Fruit fly (Drosophila melanogaster) whole organism, embryonic: ENCODE results near the gene Agpat1.
A peak's percentile ranks its signal among the peaks of the same experiment; 100 is the strongest.

Source experiments
- BEAF-32 ChIP-seq: fragments of 200-800 bp; sonication (Bioruptor generic); optimal IDR thresholded peaks from 3 replicates; lab custom pipeline; 2017; ENCODE audit warnings: missing biosample characterization, missing genetic modification characterization, mild to moderate bottlenecking, moderate library complexity, missing genetic modification reagents
- CG10366 ChIP-seq: fragments of 200-800 bp; sonication (Bioruptor generic); IDR thresholded peaks from 2 replicates; pipeline ENCODE4 v1.3.6; 2022; ENCODE audit warnings: missing biosample characterization, missing genetic modification characterization
- CG11398 ChIP-seq: fragments of 200-800 bp; sonication (Bioruptor generic); optimal IDR thresholded peaks from 2 replicates; lab custom pipeline; 2016; ENCODE audit warnings: missing biosample characterization, missing genetic modification characterization
- CG11456 ChIP-seq: fragments of 200-800 bp; sonication (Bioruptor generic); IDR thresholded peaks from 3 replicates; pipeline ENCODE4 v1.3.6; 2022; ENCODE audit warnings: missing biosample characterization, missing genetic modification characterization
- CG12391 ChIP-seq: fragments of 200-800 bp; sonication (Bioruptor generic); optimal IDR thresholded peaks from 3 replicates; lab custom pipeline; 2018; ENCODE audit warnings: missing biosample characterization, mild to moderate bottlenecking, missing genetic modification characterization, moderate library complexity
- CG14014 ChIP-seq: fragments of 200-800 bp; sonication (Bioruptor generic); IDR thresholded peaks from 2 replicates; pipeline ENCODE4 v1.3.6; 2022; ENCODE audit warnings: missing biosample characterization, missing genetic modification characterization
- CG14965 ChIP-seq: fragments of 200-800 bp; sonication (Bioruptor generic); optimal IDR thresholded peaks from 2 replicates; lab custom pipeline; 2016; ENCODE audit warnings: missing biosample characterization, missing genetic modification characterization, borderline replicate concordance
- CG15514 ChIP-seq: fragments of 200-800 bp; sonication (Bioruptor generic); optimal IDR thresholded peaks from 3 replicates; lab custom pipeline; 2017; ENCODE audit warnings: missing biosample characterization, missing genetic modification characterization, mild to moderate bottlenecking, moderate library complexity, missing genetic modification reagents
- CG15601 ChIP-seq: fragments of 200-800 bp; sonication (Bioruptor generic); optimal IDR thresholded peaks from 3 replicates; lab custom pipeline; 2019; ENCODE audit warnings: missing biosample characterization, mild to moderate bottlenecking, missing genetic modification characterization, moderate library complexity
- CG15696 ChIP-seq: fragments of 200-800 bp; sonication (Bioruptor generic); optimal IDR thresholded peaks from 2 replicates; lab custom pipeline; 2019; ENCODE audit warnings: missing biosample characterization, mild to moderate bottlenecking, missing genetic modification characterization, moderate library complexity
- CG17568 ChIP-seq: fragments of 200-800 bp; sonication (Bioruptor generic); optimal IDR thresholded peaks from 2 replicates; lab custom pipeline; 2018; ENCODE audit warnings: missing biosample characterization, mild to moderate bottlenecking, missing genetic modification characterization, moderate library complexity
- CG18619 ChIP-seq: fragments of 200-800 bp; sonication (Bioruptor generic); optimal IDR thresholded peaks from 3 replicates; lab custom pipeline; 2017; ENCODE audit warnings: missing biosample characterization, mild to moderate bottlenecking, missing genetic modification characterization
- CG2678 ChIP-seq: fragments of 200-800 bp; sonication (Bioruptor generic); optimal IDR thresholded peaks from 3 replicates; lab custom pipeline; 2019; ENCODE audit warnings: missing biosample characterization, mild to moderate bottlenecking, missing genetic modification characterization, moderate library complexity
- CG31388 ChIP-seq: fragments of 200-800 bp; sonication (Bioruptor generic); optimal IDR thresholded peaks from 2 replicates; lab custom pipeline; 2016; ENCODE audit warnings: missing biosample characterization, missing genetic modification characterization
- CG3163 ChIP-seq: fragments of 200-800 bp; sonication (Bioruptor generic); optimal IDR thresholded peaks from 3 replicates; lab custom pipeline; 2016; ENCODE audit warnings: missing biosample characterization, missing genetic modification characterization
- CG4282 ChIP-seq: fragments of 200-800 bp; sonication (Bioruptor generic); optimal IDR thresholded peaks from 2 replicates; lab custom pipeline; 2016; ENCODE audit warnings: missing biosample characterization, missing genetic modification characterization
- CG4820 ChIP-seq: fragments of 200-800 bp; sonication (Bioruptor generic); optimal IDR thresholded peaks from 3 replicates; lab custom pipeline; 2016; ENCODE audit warnings: missing biosample characterization, missing genetic modification characterization
- CG6813 ChIP-seq: fragments of 200-800 bp; sonication (Bioruptor generic); optimal IDR thresholded peaks from 2 replicates; lab custom pipeline; 2017; ENCODE audit warnings: missing biosample characterization, missing genetic modification characterization, mild to moderate bottlenecking, moderate library complexity, missing genetic modification reagents
- CG8089 ChIP-seq: fragments of 200-800 bp; sonication (Bioruptor generic); optimal IDR thresholded peaks from 3 replicates; lab custom pipeline; 2016; ENCODE audit warnings: missing biosample characterization, missing genetic modification characterization
- CG8359 ChIP-seq: fragments of 200-800 bp; sonication (Bioruptor generic); optimal IDR thresholded peaks from 2 replicates; lab custom pipeline; 2017; ENCODE audit warnings: missing biosample characterization, mild to moderate bottlenecking, missing genetic modification characterization, borderline replicate concordance
- CG9437 ChIP-seq: fragments of 200-800 bp; sonication (Bioruptor generic); optimal IDR thresholded peaks from 2 replicates; lab custom pipeline; 2018; ENCODE audit warnings: missing biosample characterization, mild to moderate bottlenecking, missing genetic modification characterization
- CHES-1-like ChIP-seq: fragments of 200-800 bp; sonication (Bioruptor generic); optimal IDR thresholded peaks from 2 replicates; lab custom pipeline; 2016; ENCODE audit warnings: missing biosample characterization, missing genetic modification characterization
- Dek ChIP-seq: fragments of 200-800 bp; sonication (Bioruptor generic); optimal IDR thresholded peaks from 3 replicates; lab custom pipeline; 2019; ENCODE audit warnings: missing biosample characterization, mild to moderate bottlenecking, missing genetic modification characterization, moderate library complexity
- Dref ChIP-seq: fragments of 200-800 bp; sonication (Bioruptor generic); IDR thresholded peaks from 2 replicates; pipeline ENCODE4 v1.3.6; 2022; ENCODE audit warnings: missing biosample characterization, missing genetic modification characterization
- E2f2 ChIP-seq: fragments of 200-800 bp; sonication (Bioruptor generic); IDR thresholded peaks from 2 replicates; pipeline ENCODE4 v1.3.6; 2022; ENCODE audit warnings: missing biosample characterization, missing genetic modification characterization
- Fer1 ChIP-seq: fragments of 200-800 bp; sonication (Bioruptor generic); optimal IDR thresholded peaks from 2 replicates; lab custom pipeline; 2017; ENCODE audit warnings: missing biosample characterization, mild to moderate bottlenecking, missing genetic modification characterization
- H15 ChIP-seq: fragments of 200-800 bp; sonication (Bioruptor generic); IDR thresholded peaks from 3 replicates; pipeline ENCODE4 v1.3.6; 2022; ENCODE audit warnings: missing biosample characterization, missing genetic modification characterization
- Hr78 ChIP-seq, 2 experiments: fragments of 200-800 bp in 1 of 2; fragments of >200 bp in 1 of 2; sonication (Bioruptor generic) in 1 of 2; optimal IDR thresholded peaks; 2 replicates each; lab custom pipeline; 2017 to 2019; ENCODE audit warnings: missing biosample characterization in 2 of 2, missing genetic modification characterization in 2 of 2, mild to moderate bottlenecking in 1 of 2, moderate library complexity in 1 of 2
- Kr ChIP-seq: fragments of 200-800 bp; sonication (Bioruptor generic); optimal IDR thresholded peaks from 2 replicates; lab custom pipeline; 2017; ENCODE audit warnings: missing biosample characterization, mild to moderate bottlenecking, missing genetic modification characterization
- NC2α ChIP-seq: fragments of 200-800 bp; sonication (Bioruptor generic); optimal IDR thresholded peaks from 2 replicates; lab custom pipeline; 2016; ENCODE audit warnings: missing biosample characterization, missing genetic modification characterization
- Oaz ChIP-seq: fragments of 200-800 bp; sonication (Bioruptor generic); IDR thresholded peaks from 2 replicates; pipeline ENCODE4 v1.3.6; 2022; ENCODE audit warnings: missing biosample characterization, missing genetic modification characterization
- Opbp ChIP-seq: fragments of 200-800 bp; sonication (Bioruptor generic); IDR thresholded peaks from 3 replicates; pipeline ENCODE4 v1.3.6; 2022; ENCODE audit warnings: missing biosample characterization, missing genetic modification characterization; ENCODE audit not compliant: partially characterized antibody
- Six4 ChIP-seq: fragments of 200-800 bp; sonication (Bioruptor generic); optimal IDR thresholded peaks from 2 replicates; lab custom pipeline; 2016; ENCODE audit warnings: missing biosample characterization, missing genetic modification characterization
- YL-1 ChIP-seq: fragments of 200-800 bp; sonication (Bioruptor generic); optimal IDR thresholded peaks from 3 replicates; lab custom pipeline; 2017; ENCODE audit warnings: missing biosample characterization, mild to moderate bottlenecking, missing genetic modification characterization
- bab2 ChIP-seq: fragments of 200-800 bp; sonication (Bioruptor generic); optimal IDR thresholded peaks from 2 replicates; lab custom pipeline; 2016; ENCODE audit warnings: missing biosample characterization, missing genetic modification characterization
- cas ChIP-seq: fragments of 200-800 bp; sonication (Bioruptor generic); IDR thresholded peaks from 2 replicates; pipeline ENCODE4 v1.3.6; 2022; ENCODE audit warnings: missing biosample characterization, missing genetic modification characterization
- chinmo ChIP-seq: fragments of 200-800 bp; sonication (Bioruptor generic); IDR thresholded peaks from 4 replicates; pipeline ENCODE4 v1.3.6; 2022; ENCODE audit warnings: missing biosample characterization, missing genetic modification characterization; ENCODE audit not compliant: partially characterized antibody
- chn ChIP-seq: fragments of 200-800 bp; sonication (Bioruptor generic); optimal IDR thresholded peaks from 2 replicates; lab custom pipeline; 2016; ENCODE audit warnings: missing biosample characterization, missing genetic modification characterization
- emc ChIP-seq: fragments of 200-800 bp; sonication (Bioruptor generic); optimal IDR thresholded peaks from 2 replicates; lab custom pipeline; 2016; ENCODE audit warnings: missing biosample characterization, missing genetic modification characterization
- exex ChIP-seq: fragments of 200-800 bp; sonication (Bioruptor generic); optimal IDR thresholded peaks from 4 replicates; lab custom pipeline; 2018; ENCODE audit warnings: missing biosample characterization, mild to moderate bottlenecking, missing genetic modification characterization, moderate library complexity
- fd102C ChIP-seq: fragments of 200-800 bp; sonication (Bioruptor generic); optimal IDR thresholded peaks from 2 replicates; lab custom pipeline; 2018; ENCODE audit warnings: missing biosample characterization, mild to moderate bottlenecking, missing genetic modification characterization, moderate library complexity
- gce ChIP-seq: fragments of 200-800 bp; sonication (Bioruptor generic); IDR thresholded peaks from 3 replicates; pipeline ENCODE4 v1.3.6; 2022; ENCODE audit warnings: missing biosample characterization, missing genetic modification characterization
- lbe ChIP-seq: fragments of 200-800 bp; sonication (Bioruptor generic); optimal IDR thresholded peaks from 2 replicates; lab custom pipeline; 2016; ENCODE audit warnings: missing biosample characterization, mild to moderate bottlenecking, missing genetic modification characterization
- lola ChIP-seq, 3 experiments: fragments of >200 bp in 2 of 3; fragments of 200-800 bp in 1 of 3; sonication (Bioruptor generic) in 1 of 3; optimal IDR thresholded peaks; 2 replicates each; lab custom pipeline; 2017 to 2019; ENCODE audit warnings: missing biosample characterization in 3 of 3, missing genetic modification characterization in 3 of 3, mild to moderate bottlenecking in 1 of 3, moderate library complexity in 1 of 3
- pb ChIP-seq: fragments of 200-800 bp; sonication (Bioruptor generic); optimal IDR thresholded peaks from 3 replicates; lab custom pipeline; 2016; ENCODE audit warnings: missing biosample characterization, missing genetic modification characterization
- pho ChIP-seq: fragments of 200-800 bp; sonication (Bioruptor generic); optimal IDR thresholded peaks from 2 replicates; lab custom pipeline; 2016; ENCODE audit warnings: missing biosample characterization, missing genetic modification characterization
- pum ChIP-seq: fragments of 200-800 bp; sonication (Bioruptor generic); optimal IDR thresholded peaks from 2 replicates; lab custom pipeline; 2016; ENCODE audit warnings: missing biosample characterization, missing genetic modification characterization
- row ChIP-seq: fragments of 200-800 bp; sonication (Bioruptor generic); IDR thresholded peaks from 3 replicates; pipeline ENCODE4 v1.3.6; 2022; ENCODE audit warnings: missing biosample characterization, missing genetic modification characterization
- schlank ChIP-seq: fragments of 200-800 bp; sonication (Bioruptor generic); optimal IDR thresholded peaks from 2 replicates; lab custom pipeline; 2018; ENCODE audit warnings: missing biosample characterization, mild to moderate bottlenecking, missing genetic modification characterization
- twi ChIP-seq: fragments of 200-800 bp; optimal IDR thresholded peaks from 2 replicates; lab custom pipeline; 2019; ENCODE audit warnings: missing biosample characterization, mild to moderate bottlenecking, missing genetic modification characterization, moderate library complexity

Agpat1 gene

DNA sequence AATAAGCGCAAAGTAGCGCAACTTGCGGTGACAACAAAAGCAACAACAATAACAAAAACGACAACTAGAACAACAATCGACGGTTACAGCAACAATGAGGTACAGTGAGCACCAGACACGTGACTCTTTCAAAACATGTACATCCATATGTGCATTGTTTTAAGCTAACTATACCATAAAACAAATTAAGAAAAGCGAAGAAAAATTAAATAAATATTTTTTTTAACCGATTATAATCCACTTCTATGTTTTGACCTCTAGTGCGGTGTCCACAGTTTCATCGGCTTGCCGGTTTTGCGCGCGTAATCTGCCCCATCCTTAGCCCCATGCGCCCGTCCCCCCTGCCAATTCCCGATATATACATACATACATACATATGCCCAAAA is 10.7 kb upstream of the Agpat1 start (continued):
- TF ChIP-seq CG14965 (GFP tag; lab: Kevin White, UChicago) = peak; percentile 6
- peak; percentile 33 for TF ChIP-seq CG3163 (GFP tag; lab: Kevin White, UChicago)
- peak; percentile 75; the same call in 1 of the 3 replicates for TF ChIP-seq gce (GFP tag; lab: Robert Waterston, UW)
- TF ChIP-seq Dref (GFP tag; lab: Robert Waterston, UW) = peak; percentile 40
- peak; percentile 98 for TF ChIP-seq row (GFP tag; lab: Robert Waterston, UW)
- TF ChIP-seq BEAF-32 (GFP tag; lab: Kevin White, UChicago) = peak; percentile 13
- TF ChIP-seq CG9437 (GFP tag; lab: Kevin White, UChicago) = peak; percentile 61
- TF ChIP-seq lola (GFP tag; optimal IDR thresholded peaks at IDR 0.05; lab: Kevin White, UChicago) = peak in 1 of 3 experiments; percentile 67
- TF ChIP-seq YL-1 (GFP tag; lab: Kevin White, UChicago) = peak; percentile 33
- TF ChIP-seq lbe = peak; percentile 95
- peak; percentile 84 for TF ChIP-seq CG6813
- TF ChIP-seq CG12391 (tag; lab: Kevin White, UChicago) = peak; percentile 89
- TF ChIP-seq cas (GFP tag; lab: Robert Waterston, UW) = peak; percentile 87
- peak; percentile 85 for TF ChIP-seq CG15514
- peak; percentile 76 for TF ChIP-seq CG31388 (GFP tag; lab: Kevin White, UChicago)
- peak; percentile 89 for TF ChIP-seq CG4820
- peak; percentile 90 for TF ChIP-seq Oaz
- TF ChIP-seq Opbp = no peak
- peak; percentile 83 for TF ChIP-seq chn (GFP tag; lab: Kevin White, UChicago)
- TF ChIP-seq bab2 = peak; percentile 88
- TF ChIP-seq E2f2 = peak; percentile 75
- peak; percentile 80 for TF ChIP-seq emc (GFP tag; lab: Kevin White, UChicago)
- peak; percentile 81 for TF ChIP-seq CHES-1-like (GFP tag; lab: Kevin White, UChicago)
- TF ChIP-seq CG17568 (GFP tag; lab: Kevin White, UChicago) = peak; percentile 73
- peak; percentile 94 for TF ChIP-seq Dek (tag; lab: Kevin White, UChicago)
- peak; percentile 97 for TF ChIP-seq CG11456 (GFP tag; lab: Robert Waterston, UW)
- TF ChIP-seq pum (GFP tag; lab: Kevin White, UChicago) = peak; percentile 71
- TF ChIP-seq CG4282 (GFP tag; lab: Kevin White, UChicago) = peak; percentile 19
- TF ChIP-seq Six4 (GFP tag; lab: Kevin White, UChicago) = peak; percentile 77
- TF ChIP-seq chinmo (GFP tag; lab: Robert Waterston, UW) = no peak
- TF ChIP-seq pho (GFP tag; lab: Kevin White, UChicago) = peak; percentile 93
- TF ChIP-seq CG8359 = peak; percentile 66
- peak; percentile 57 for TF ChIP-seq twi (tag; lab: Kevin White, UChicago)
- peak; percentile 22 for TF ChIP-seq pb
- peak; percentile 62 for TF ChIP-seq NC2α (GFP tag; lab: Kevin White, UChicago)
- peak; percentile 61 for TF ChIP-seq CG8089 (GFP tag; lab: Kevin White, UChicago)
- TF ChIP-seq H15 (GFP tag; lab: Robert Waterston, UW) = peak; percentile 92
- no peak for TF ChIP-seq Hr78 (GFP tag; optimal IDR thresholded peaks at IDR 0.05; lab: Kevin White, UChicago)
- TF ChIP-seq Kr = no peak
- no peak for TF ChIP-seq fd102C (GFP tag; lab: Kevin White, UChicago)
- TF ChIP-seq CG15696 (tag; lab: Kevin White, UChicago) = peak; percentile 57
- TF ChIP-seq Fer1 (GFP tag; lab: Kevin White, UChicago) = peak; percentile 89
- TF ChIP-seq CG11398 = peak; percentile 59
- TF ChIP-seq CG2678 (tag; lab: Kevin White, UChicago) = peak; percentile 95
- peak; percentile 97 for TF ChIP-seq CG10366 (GFP tag; lab: Robert Waterston, UW)
- TF ChIP-seq CG14014 (GFP tag; lab: Robert Waterston, UW) = peak; percentile 96
- peak; percentile 86 for TF ChIP-seq schlank
- peak; percentile 88 for TF ChIP-seq CG18619 (GFP tag; lab: Kevin White, UChicago)
- TF ChIP-seq exex (tag; lab: Kevin White, UChicago) = peak; percentile 29
- peak; percentile 75 for TF ChIP-seq CG15601 (tag; lab: Kevin White, UChicago)
